Worm (Caenorhabditis elegans): ENCODE results near the gene che-7.

DNA sequence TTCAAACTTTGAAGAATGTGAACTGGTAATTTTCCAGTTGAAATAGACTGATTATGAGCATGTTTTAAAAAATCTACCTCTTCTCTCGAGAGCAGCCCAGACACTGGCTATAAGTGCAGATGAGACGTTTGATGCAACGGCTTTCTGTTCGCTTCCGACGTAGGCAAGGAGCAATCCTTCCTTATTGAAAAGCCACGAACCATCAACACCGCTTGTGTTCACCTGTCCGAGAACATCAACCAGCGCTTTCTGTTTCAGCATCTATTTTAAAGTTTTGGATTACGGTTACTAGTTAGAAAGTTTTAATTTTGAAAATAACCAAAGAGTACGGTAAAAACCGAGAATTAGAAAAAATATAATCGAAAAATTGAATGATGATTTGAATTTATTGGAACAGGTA is 41.8 kb upstream of the che-7 start, which contains the start of gene lmtr-2:
- TF ChIP-seq hlh-30 (tag; optimal IDR thresholded peaks at IDR 0.05; ENCODE audit: insufficient read depth) (no peak), ceh-34 (tag; optimal IDR thresholded peaks at IDR 0.05) (no peak), ceh-24 (tag; optimal IDR thresholded peaks at IDR 0.05) (no peak), fkh-10 (GFP tag; optimal IDR thresholded peaks at IDR 0.05) (no peak)

Measured in whole organism, late embryonic.